Worm (Caenorhabditis elegans): ENCODE data around the gene str-67.

str-67 gene

ce11 chrV:1064491-1064890, at the start of gene str-67:
TSS of gene str-67 (minus strand) at chrV:1064591.
- no peak for TF ChIP-seq egl-27 (tag; optimal IDR thresholded peaks at IDR 0.05)
- no peak for TF ChIP-seq jun-1 (tag; optimal IDR thresholded peaks at IDR 0.05)
- TF ChIP-seq elt-2 (tag; optimal IDR thresholded peaks at IDR 0.05) = no peak
- no peak for TF ChIP-seq ceh-16 (tag; optimal IDR thresholded peaks at IDR 0.05)
- TF ChIP-seq elt-1 (tag; optimal IDR thresholded peaks at IDR 0.05) = no peak
- no peak for TF ChIP-seq tbx-2 (tag; optimal IDR thresholded peaks at IDR 0.05)
- TF ChIP-seq unc-39 (tag; optimal IDR thresholded peaks at IDR 0.05) = no peak
- TF ChIP-seq snpc-4 (tag; optimal IDR thresholded peaks at IDR 0.05) = no peak
- TF ChIP-seq skn-1 (tag; optimal IDR thresholded peaks at IDR 0.05) = no peak
- TF ChIP-seq ztf-11 (tag; optimal IDR thresholded peaks at IDR 0.05) = no peak
- no peak for TF ChIP-seq ceh-9 (tag; optimal IDR thresholded peaks at IDR 0.05)
- no peak for TF ChIP-seq ceh-82 (tag; optimal IDR thresholded peaks at IDR 0.05)

ce11 chrV:1112658-1113057, 48.3 kb upstream of the str-67 start, which contains the start of gene Y50D4B.1:
TSS of gene Y50D4B.1 (plus strand) at chrV:1112958.
- TF ChIP-seq elt-3 (tag; optimal IDR thresholded peaks at IDR 0.05) (no peak), nhr-43 (tag; optimal IDR thresholded peaks at IDR 0.05; ENCODE audit: poor library complexity, severe bottlenecking) (no peak), ceh-28 (tag; optimal IDR thresholded peaks at IDR 0.05) (no peak), tbx-2 (tag; optimal IDR thresholded peaks at IDR 0.05) (no peak), elt-1 (tag; optimal IDR thresholded peaks at IDR 0.05) (no peak), nhr-28 (tag; optimal IDR thresholded peaks at IDR 0.05) (no peak), pqm-1 (tag; optimal IDR thresholded peaks at IDR 0.05) (no peak), eor-1 (tag; optimal IDR thresholded peaks at IDR 0.05) (no peak), nfya-1 (tag; optimal IDR thresholded peaks at IDR 0.05; ENCODE audit: insufficient read depth) (no peak), hmg-11 (tag; optimal IDR thresholded peaks at IDR 0.05) (no peak), jun-1 (tag; optimal IDR thresholded peaks at IDR 0.05) (no peak), aly-2 (tag; optimal IDR thresholded peaks at IDR 0.05) (no peak), skn-1 (tag; optimal IDR thresholded peaks at IDR 0.05) (no peak), R02D3.7 (tag; optimal IDR thresholded peaks at IDR 0.05) (no peak), egl-5 (tag; optimal IDR thresholded peaks at IDR 0.05) (no peak), nhr-237 (tag; optimal IDR thresholded peaks at IDR 0.05) (no peak), mdl-1 (tag; optimal IDR thresholded peaks at IDR 0.05) (no peak)

- TF ChIP-seq elt-2 (tag; optimal IDR thresholded peaks at IDR 0.05) (no peak), nhr-43 (tag; optimal IDR thresholded peaks at IDR 0.05; ENCODE audit: poor library complexity, severe bottlenecking) (no peak), lsy-12 (tag; optimal IDR thresholded peaks at IDR 0.05) (no peak)
These were observed 47.8 kb upstream of the str-67 start for ce11 chrV:1112180-1112579.

- no peak for TF ChIP-seq nhr-77 (tag; optimal IDR thresholded peaks at IDR 0.05)
- no peak for TF ChIP-seq ceh-16 (tag; optimal IDR thresholded peaks at IDR 0.05)
- TF ChIP-seq ztf-4 (tag; optimal IDR thresholded peaks at IDR 0.05) = no peak
- TF ChIP-seq mdl-1 (tag; optimal IDR thresholded peaks at IDR 0.05) = no peak
These were observed 38.2 kb upstream of the str-67 start for ce11 chrV:1102569-1102968.

ce11 chrV:1100280-1100679, 35.9 kb upstream of the str-67 start, which contains the start of gene Y50D4B.2:
TSS of gene Y50D4B.2 (plus strand) at chrV:1100580.
- TF ChIP-seq lsy-12 (tag; optimal IDR thresholded peaks at IDR 0.05) (no peak), tbx-2 (tag; optimal IDR thresholded peaks at IDR 0.05) (no peak), egl-27 (tag; optimal IDR thresholded peaks at IDR 0.05) (no peak), aly-2 (tag; optimal IDR thresholded peaks at IDR 0.05) (no peak), ceh-28 (tag; optimal IDR thresholded peaks at IDR 0.05) (no peak), nhr-12 (tag; optimal IDR thresholded peaks at IDR 0.05) (no peak), mdl-1 (tag; optimal IDR thresholded peaks at IDR 0.05) (no peak), nhr-11 (tag; optimal IDR thresholded peaks at IDR 0.05) (no peak), nfya-1 (tag; optimal IDR thresholded peaks at IDR 0.05; ENCODE audit: insufficient read depth) (no peak), egl-5 (tag; optimal IDR thresholded peaks at IDR 0.05) (no peak), nhr-237 (tag; optimal IDR thresholded peaks at IDR 0.05) (no peak), pha-4 (tag; optimal IDR thresholded peaks at IDR 0.05) (no peak), fos-1 (tag; optimal IDR thresholded peaks at IDR 0.05) (no peak), fkh-2 (tag; optimal IDR thresholded peaks at IDR 0.05) (no peak), lin-15B (tag; optimal IDR thresholded peaks at IDR 0.05) (no peak), nhr-76 (tag; optimal IDR thresholded peaks at IDR 0.05) (no peak), ztf-11 (tag; optimal IDR thresholded peaks at IDR 0.05) (no peak), nhr-23 (tag; optimal IDR thresholded peaks at IDR 0.05) (no peak), nhr-43 (tag; optimal IDR thresholded peaks at IDR 0.05; ENCODE audit: poor library complexity, severe bottlenecking) (no peak), zag-1 (tag; optimal IDR thresholded peaks at IDR 0.05) (no peak)
